Fruit fly (Drosophila melanogaster) Kc167 (cell line): ENCODE measurements around the gene DppIII.

Experiments used
- Sin3A ChIP-seq: fragments of >200 bp; optimal IDR thresholded peaks from 2 replicates; lab custom pipeline; 2018; ENCODE audit warnings: missing external identifiers
- h ChIP-seq: fragments of >200 bp; optimal IDR thresholded peaks from 3 replicates; lab custom pipeline; 2018; ENCODE audit warnings: missing external identifiers
- insv ChIP-seq: fragments of >200 bp; optimal IDR thresholded peaks from 3 replicates; lab custom pipeline; 2018; ENCODE audit warnings: missing external identifiers
- psq ChIP-seq: fragments of >200 bp; optimal IDR thresholded peaks from 2 replicates; lab custom pipeline; 2017; ENCODE audit warnings: missing external identifiers

DNA sequence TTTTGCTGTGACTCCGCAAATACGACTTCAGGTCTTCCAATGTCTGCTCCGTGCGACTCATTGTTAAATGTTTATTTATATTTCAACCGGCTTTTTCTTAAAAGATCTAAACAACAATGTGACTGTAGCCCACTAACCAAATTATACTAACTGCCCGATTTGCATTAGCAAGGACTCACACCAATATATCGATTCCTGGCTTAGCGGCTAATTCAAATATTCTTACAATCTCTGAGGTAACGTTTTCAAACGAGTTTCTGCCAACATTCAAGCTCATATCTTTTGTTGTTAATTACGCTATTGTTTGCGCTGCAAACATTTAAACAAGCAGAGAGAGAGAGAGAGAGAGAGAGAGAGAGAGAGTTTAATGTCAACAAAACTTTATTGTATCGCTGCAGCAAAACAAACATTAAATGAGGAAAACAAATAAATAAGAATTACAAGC is 35.7 kb upstream of the DppIII start, which contains the start of gene tex:
- TF ChIP-seq Sin3A (lab: Kevin White, UChicago) (no peak), psq (lab: Kevin White, UChicago) (no peak), insv (lab: Kevin White, UChicago) (no peak), h (lab: Kevin White, UChicago) (no peak)
